Worm (Caenorhabditis elegans): ENCODE results near the gene cest-1.2.

Gene cest-1.2

ce11 chrV:14185438-14185837, 24.8 kb upstream of the cest-1.2 start, which contains the start of the genes trm-1 and ints-2 (continued):
- peak; percentile 54 for TF ChIP-seq snpc-4 (tag; optimal IDR thresholded peaks at IDR 0.05)
- no peak for TF ChIP-seq tlp-1 (tag; optimal IDR thresholded peaks at IDR 0.05)
- peak; percentile 39 for TF ChIP-seq ceh-90 (tag; optimal IDR thresholded peaks at IDR 0.05)
- no peak for TF ChIP-seq mab-9 (GFP tag; IDR thresholded peaks at IDR 0.05)
- no peak for TF ChIP-seq mef-2 (tag; optimal IDR thresholded peaks at IDR 0.05)
- TF ChIP-seq jun-1 (tag; optimal IDR thresholded peaks at IDR 0.05) = no peak
- TF ChIP-seq hpl-2 (GFP tag; optimal IDR thresholded peaks at IDR 0.05) = no peak
- TF ChIP-seq nhr-85 (tag) = peak; percentile 86
- no peak for TF ChIP-seq nhr-76 (tag; optimal IDR thresholded peaks at IDR 0.05)
- peak; percentile 52 for TF ChIP-seq nhr-19 (GFP tag; conservative IDR thresholded peaks at IDR 0.05)
- TF ChIP-seq aha-1 (tag; optimal IDR thresholded peaks at IDR 0.05) = no peak
- peak; percentile 48 for TF ChIP-seq fkh-8 (tag; optimal IDR thresholded peaks at IDR 0.05)
- no peak for TF ChIP-seq ztf-4 (tag; optimal IDR thresholded peaks at IDR 0.05)
- TF ChIP-seq mdl-1 (tag; optimal IDR thresholded peaks at IDR 0.05) = peak in 1 of 2 experiments; percentile 28
- TF ChIP-seq mep-1 (tag; optimal IDR thresholded peaks at IDR 0.05) = peak; percentile 83
- no peak for TF ChIP-seq efl-3 (GFP tag; optimal IDR thresholded peaks at IDR 0.05)
- TF ChIP-seq ceh-82 (tag; optimal IDR thresholded peaks at IDR 0.05) = peak; percentile 61 to 69 (median 65)
- peak; percentile 51 for TF ChIP-seq irx-1 (tag; optimal IDR thresholded peaks at IDR 0.05)
- peak; percentile 12 for TF ChIP-seq C04F5.9 (tag; optimal IDR thresholded peaks at IDR 0.05)
- TF ChIP-seq zip-4 (GFP tag; optimal IDR thresholded peaks at IDR 0.05) = peak; percentile 44
- peak; percentile 81 for TF ChIP-seq nhr-47 (tag; optimal IDR thresholded peaks at IDR 0.05)
- TF ChIP-seq aly-2 (tag; optimal IDR thresholded peaks at IDR 0.05) = peak; percentile 21
- TF ChIP-seq lin-39 (tag; optimal IDR thresholded peaks at IDR 0.05) = peak; percentile 33
- TF ChIP-seq lin-14 (GFP tag; optimal IDR thresholded peaks at IDR 0.05) = peak; percentile 83
- TF ChIP-seq unc-86 (tag; optimal IDR thresholded peaks at IDR 0.05) = peak; percentile 41
- TF ChIP-seq snu-23 (GFP tag; optimal IDR thresholded peaks at IDR 0.05) = peak; percentile 73
- peak in 1 of 2 experiments; percentile 55 for TF ChIP-seq ztf-11 (tag; optimal IDR thresholded peaks at IDR 0.05)
- TF ChIP-seq elt-3 (tag; optimal IDR thresholded peaks at IDR 0.05) = peak in 1 of 6 experiments; percentile 5
- no peak for TF ChIP-seq egl-27 (tag; optimal IDR thresholded peaks at IDR 0.05)
- no peak for TF ChIP-seq sptf-1 (tag; optimal IDR thresholded peaks at IDR 0.05)
- peak; percentile 25 for TF ChIP-seq fos-1 (tag; optimal IDR thresholded peaks at IDR 0.05)
- no peak for TF ChIP-seq nhr-84 (tag; optimal IDR thresholded peaks at IDR 0.05)

ce11 chrV:14182860-14183259, 22.2 kb upstream of the cest-1.2 start, which contains the start of gene cest-2.3:
cest-2.3 (minus strand) TSS chrV:14182960.
- TF ChIP-seq lsy-2 (tag; optimal IDR thresholded peaks at IDR 0.05) = no peak
- TF ChIP-seq nhr-85 (tag) = no peak
- TF ChIP-seq efl-1 (optimal IDR thresholded peaks at IDR 0.05) = no peak
- peak in 1 of 2 experiments; percentile 85 for TF ChIP-seq efl-1 (GFP tag; optimal IDR thresholded peaks at IDR 0.05 in 1 of 2)

- TF ChIP-seq tlp-1 (tag; optimal IDR thresholded peaks at IDR 0.05) = no peak
- TF ChIP-seq alr-1 (tag; optimal IDR thresholded peaks at IDR 0.05; ENCODE audit: borderline replicate concordance) = no peak
- TF ChIP-seq aha-1 (tag; optimal IDR thresholded peaks at IDR 0.05) = no peak
- TF ChIP-seq sup-37 (GFP tag; optimal IDR thresholded peaks at IDR 0.05) = no peak
- TF ChIP-seq hpl-2 (GFP tag; optimal IDR thresholded peaks at IDR 0.05) = no peak
- no peak for TF ChIP-seq F16B12.6 (tag; optimal IDR thresholded peaks at IDR 0.05)
- TF ChIP-seq ceh-8 (GFP tag; optimal IDR thresholded peaks at IDR 0.05) = no peak
- no peak for TF ChIP-seq zip-4 (GFP tag; optimal IDR thresholded peaks at IDR 0.05)
Observed at ce11 chrV:14179947-14180346, 19.3 kb upstream of the cest-1.2 start, which contains the start of gene ZC376.8. ZC376.8 (plus strand) TSS chrV:14180247.

Measured in whole organism, L1 larva.